Worm (Caenorhabditis elegans) whole organism, late embryonic: Measurements from ENCODE around the gene lido-6.

Source experiments
- C08G9.2 ChIP-seq: sonication (generic microtip); optimal IDR thresholded peaks from 2 replicates; lab custom pipeline; 2016; ENCODE audit warnings: mild to moderate bottlenecking, missing genetic modification characterization, moderate library complexity, missing compliant biosample characterization
- ceh-9 ChIP-seq: sonication (generic microtip); optimal IDR thresholded peaks from 2 replicates; lab custom pipeline; 2016; ENCODE audit warnings: mild to moderate bottlenecking, missing genetic modification characterization, inconsistent platforms, missing compliant biosample characterization
- fkh-6 ChIP-seq: sonication (generic microtip); optimal IDR thresholded peaks from 2 replicates; lab custom pipeline; 2016; ENCODE audit warnings: missing genetic modification characterization, missing compliant biosample characterization
- nfya-1 ChIP-seq: sonication (generic microtip); optimal IDR thresholded peaks from 2 replicates; lab custom pipeline; 2017; ENCODE audit warnings: missing genetic modification characterization, mild to moderate bottlenecking, missing compliant biosample characterization, antibody characterized with exemption, moderate library complexity
- pag-3 ChIP-seq: sonication (generic microtip); optimal IDR thresholded peaks from 2 replicates; lab custom pipeline; 2016; ENCODE audit warnings: missing compliant biosample characterization, missing genetic modification characterization, borderline replicate concordance
- syd-9 ChIP-seq: sonication (generic microtip); optimal IDR thresholded peaks from 2 replicates; lab custom pipeline; 2016; ENCODE audit warnings: mild to moderate bottlenecking, missing genetic modification characterization, moderate library complexity, missing compliant biosample characterization

- no peak for TF ChIP-seq syd-9 (tag; lab: Kevin White, UChicago)
- TF ChIP-seq nfya-1 (tag; lab: Kevin White, UChicago) = peak; percentile 3
- TF ChIP-seq pag-3 (tag; lab: Kevin White, UChicago) = no peak
- no peak for TF ChIP-seq ceh-9 (tag; lab: Kevin White, UChicago)
- TF ChIP-seq C08G9.2 (tag; lab: Kevin White, UChicago) = no peak
- TF ChIP-seq fkh-6 = no peak
Observed at ce11 chrX:17149877-17150490, 35.0 kb upstream of the lido-6 start, which contains the start of gene T23C6.4.
